Worm (Caenorhabditis elegans): ENCODE data around the gene C15F1.5.

Gene C15F1.5

DNA sequence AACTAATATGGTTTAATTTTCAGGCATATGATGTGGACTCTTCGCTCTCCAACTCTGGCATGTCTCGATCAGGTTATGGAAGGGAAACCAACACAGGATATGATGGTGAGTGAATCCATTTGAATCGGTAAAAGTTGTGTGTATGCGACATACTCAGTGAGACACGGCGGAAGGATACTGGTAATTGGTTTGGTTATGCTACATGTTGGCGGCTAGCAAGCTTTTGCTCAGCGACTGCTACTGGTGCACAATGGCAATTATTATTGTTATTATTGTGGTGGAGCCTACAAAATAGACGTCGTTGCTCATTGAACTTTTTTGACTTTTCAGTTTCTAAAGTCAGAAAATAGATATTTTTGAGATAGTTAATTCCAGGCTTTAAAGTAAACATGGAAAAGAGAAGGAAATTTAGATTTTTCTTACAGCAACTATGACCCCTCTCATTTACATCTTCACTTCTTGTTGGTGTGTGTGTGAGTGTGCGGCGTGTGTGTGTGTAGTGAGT, 29.6 kb downstream of the C15F1.5 start:
- TF ChIP-seq fkh-8 (tag; optimal IDR thresholded peaks at IDR 0.05) (peak; percentile 40), alr-1 (tag; optimal IDR thresholded peaks at IDR 0.05; ENCODE audit: borderline replicate concordance) (no peak), lin-14 (GFP tag; optimal IDR thresholded peaks at IDR 0.05) (peak; percentile 28), mep-1 (tag; optimal IDR thresholded peaks at IDR 0.05) (peak; percentile 16)

DNA sequence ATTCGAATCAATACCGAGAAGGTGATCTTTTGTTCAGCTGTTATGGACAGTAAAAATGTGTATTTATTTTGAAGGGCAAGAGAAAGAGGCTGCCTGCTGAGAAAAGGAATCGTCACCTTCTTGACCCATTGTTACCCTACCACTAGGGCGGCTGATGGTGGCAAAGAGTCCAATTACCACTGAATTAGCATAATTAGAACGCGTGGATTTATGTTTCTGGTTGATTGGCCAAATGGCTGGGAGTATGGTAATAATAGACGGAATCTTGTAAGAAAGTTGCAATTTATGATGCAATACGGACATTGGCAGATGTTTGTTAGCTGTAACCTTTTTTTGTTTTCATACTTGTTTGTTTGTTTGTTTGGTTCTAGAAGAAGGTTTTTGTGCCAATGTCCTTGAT, 30.5 kb downstream of the C15F1.5 start:
- TF ChIP-seq egl-27 (tag; optimal IDR thresholded peaks at IDR 0.05) (no peak), hlh-4 (tag; optimal IDR thresholded peaks at IDR 0.05) (no peak), hpl-2 (GFP tag; optimal IDR thresholded peaks at IDR 0.05) (no peak), lin-14 (GFP tag; optimal IDR thresholded peaks at IDR 0.05) (peak; percentile 3)

DNA sequence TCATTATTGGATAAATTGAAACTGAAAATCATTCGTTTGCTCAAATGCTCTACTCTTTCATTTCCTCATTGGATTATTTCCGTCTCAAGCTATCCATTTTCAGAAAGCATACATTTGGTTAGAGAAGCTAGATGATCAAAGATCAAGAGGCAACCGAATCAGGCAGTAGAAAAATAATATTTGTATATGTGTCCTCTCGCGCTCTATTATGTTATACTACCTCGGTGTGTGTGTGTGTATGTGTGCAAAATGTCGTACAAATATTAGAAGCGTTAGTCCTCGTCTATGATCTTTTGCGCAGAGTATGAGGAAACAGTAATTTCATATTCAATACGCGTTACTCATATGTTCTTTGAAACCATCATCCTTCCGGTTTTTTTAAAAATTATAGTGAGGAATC, 33.4 kb downstream of the C15F1.5 start:
- TF ChIP-seq dsc-1 (tag; optimal IDR thresholded peaks at IDR 0.05), result peak; percentile 32
- no peak for TF ChIP-seq lsy-2 (tag; optimal IDR thresholded peaks at IDR 0.05)
- TF ChIP-seq fkh-8 (tag; optimal IDR thresholded peaks at IDR 0.05), result peak; percentile 2

DNA sequence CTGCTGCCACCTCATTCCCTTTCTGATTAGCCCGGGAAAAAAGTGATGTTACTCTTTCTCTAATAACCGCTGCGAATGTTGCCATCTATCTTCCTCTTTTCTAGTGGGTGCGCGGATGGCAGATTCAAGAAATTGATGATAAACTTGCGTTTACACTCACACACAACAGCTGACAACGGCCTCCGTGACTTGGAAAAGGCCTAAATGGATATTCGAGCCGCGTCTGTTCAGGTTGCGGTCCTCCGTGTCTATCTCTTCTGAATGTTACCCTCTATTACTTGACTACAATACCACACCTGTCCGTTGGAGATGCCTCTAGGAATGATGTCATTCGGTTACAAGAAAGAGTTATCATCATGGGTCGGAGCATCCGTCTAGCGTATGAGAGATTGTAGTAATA, 33.9 kb downstream of the C15F1.5 start:
- TF ChIP-seq nhr-12 (tag; optimal IDR thresholded peaks at IDR 0.05) (no peak), efl-1 (optimal IDR thresholded peaks at IDR 0.05) (no peak), efl-1 (GFP tag; optimal IDR thresholded peaks at IDR 0.05 in 1 of 2) (peak in 1 of 2 experiments; percentile 71), mep-1 (tag; optimal IDR thresholded peaks at IDR 0.05) (no peak), tlp-1 (tag; optimal IDR thresholded peaks at IDR 0.05) (no peak), pqm-1 (tag; optimal IDR thresholded peaks at IDR 0.05) (no peak), aly-2 (tag; optimal IDR thresholded peaks at IDR 0.05) (no peak), Y116A8C.19 (tag; optimal IDR thresholded peaks at IDR 0.05; ENCODE audit: borderline replicate concordance) (no peak), fos-1 (tag; optimal IDR thresholded peaks at IDR 0.05) (no peak), nhr-11 (tag; optimal IDR thresholded peaks at IDR 0.05) (no peak), lir-3 (tag; optimal IDR thresholded peaks at IDR 0.05; ENCODE audit: poor library complexity) (no peak), nhr-71 (tag; optimal IDR thresholded peaks at IDR 0.05) (peak; percentile 4)

DNA sequence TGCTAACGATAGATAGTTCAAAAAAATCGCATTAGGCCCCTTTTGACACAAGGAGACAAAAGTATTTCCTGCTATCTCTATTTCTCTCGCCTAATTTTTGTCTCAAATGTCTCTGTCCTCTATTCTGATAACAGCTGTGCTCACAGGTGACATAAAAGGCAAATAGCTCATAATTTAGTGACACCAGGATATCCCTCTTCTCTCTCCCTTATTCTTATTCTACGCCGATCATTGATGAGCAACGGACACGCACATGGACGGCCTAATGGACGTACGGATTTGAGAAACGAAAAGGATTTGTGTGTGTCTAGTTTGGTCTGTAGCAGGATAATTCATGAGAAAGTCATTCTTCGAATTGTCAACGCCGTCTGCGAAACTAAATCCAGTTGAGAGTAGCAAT, 34.4 kb downstream of the C15F1.5 start:
- TF ChIP-seq sox-4 (tag; optimal IDR thresholded peaks at IDR 0.05) (no peak), nhr-77 (tag; optimal IDR thresholded peaks at IDR 0.05) (no peak), lin-39 (tag; optimal IDR thresholded peaks at IDR 0.05) (no peak), egl-13 (tag; optimal IDR thresholded peaks at IDR 0.05) (peak; percentile 19), hlh-4 (tag; optimal IDR thresholded peaks at IDR 0.05) (no peak), efl-1 (optimal IDR thresholded peaks at IDR 0.05) (no peak), efl-1 (GFP tag; optimal IDR thresholded peaks at IDR 0.05 in 1 of 2) (peak in 1 of 2 experiments; percentile 88), lsy-2 (tag; optimal IDR thresholded peaks at IDR 0.05) (no peak), unc-86 (tag; optimal IDR thresholded peaks at IDR 0.05) (peak; percentile 36), tbx-2 (tag; optimal IDR thresholded peaks at IDR 0.05) (peak; percentile 29), ztf-11 (tag; optimal IDR thresholded peaks at IDR 0.05) (peak in 1 of 2 experiments; percentile 50), dsc-1 (tag; optimal IDR thresholded peaks at IDR 0.05) (peak; percentile 41)

DNA sequence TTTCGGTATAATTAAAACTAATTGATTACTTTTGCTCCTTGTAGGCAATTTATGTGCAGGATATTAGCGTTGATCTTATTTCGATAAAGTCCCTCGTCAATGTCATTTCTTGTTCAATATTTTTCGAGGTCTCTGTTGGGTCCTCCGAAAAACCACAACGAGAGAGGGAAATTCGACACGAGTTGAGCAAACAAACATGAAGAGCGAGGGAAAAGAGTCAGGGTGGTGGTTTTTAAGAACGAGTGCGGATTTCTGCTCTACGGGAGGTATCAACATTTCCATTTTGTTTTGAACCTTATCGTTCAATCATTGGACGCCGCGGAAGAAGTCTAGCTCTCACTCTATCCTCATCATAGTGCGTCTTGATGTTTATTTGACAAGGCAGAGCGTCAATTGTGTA, 35.7 kb downstream of the C15F1.5 start:
- no peak for TF ChIP-seq nhr-77 (tag; optimal IDR thresholded peaks at IDR 0.05)
- no peak for TF ChIP-seq dpl-1 (GFP tag; optimal IDR thresholded peaks at IDR 0.05)
- peak; percentile 5 for TF ChIP-seq lin-14 (GFP tag; optimal IDR thresholded peaks at IDR 0.05)
- no peak for TF ChIP-seq lin-15B (tag; optimal IDR thresholded peaks at IDR 0.05)
- TF ChIP-seq efl-3 (GFP tag; optimal IDR thresholded peaks at IDR 0.05), result no peak
- no peak for TF ChIP-seq Y116A8C.19 (tag; optimal IDR thresholded peaks at IDR 0.05; ENCODE audit: borderline replicate concordance)
- no peak for TF ChIP-seq ces-1 (GFP tag; optimal IDR thresholded peaks at IDR 0.05)
- TF ChIP-seq lsy-2 (tag; optimal IDR thresholded peaks at IDR 0.05), result no peak

Measured in whole organism, L1 larva.